Fruit fly (Drosophila melanogaster): ENCODE data around the gene Obp22a.

Obp22a gene

dm6 chr2L:2037551-2038252 is 45.7 kb upstream of the Obp22a start (continued):
- TF ChIP-seq sug (tag; optimal IDR thresholded peaks at IDR 0.05) (peak; percentile 26), CG17328 (GFP tag; IDR thresholded peaks at IDR 0.05) (0 out of 2 replicates have a peak, but pooled peaks have one; percentile 8), Bteb2 (GFP tag; optimal IDR thresholded peaks at IDR 0.05) (no peak), ro (GFP tag; IDR thresholded peaks at IDR 0.05) (no peak), GATAe (GFP tag; conservative IDR thresholded peaks at IDR 0.05) (no peak), CG12659 (GFP tag; optimal IDR thresholded peaks at IDR 0.05) (peak; percentile 76), HmgZ (tag; optimal IDR thresholded peaks at IDR 0.05) (peak; percentile 82), kah (GFP tag; optimal IDR thresholded peaks at IDR 0.05) (no peak), CG34376 (GFP tag; optimal IDR thresholded peaks at IDR 0.05) (no peak), CG9215 (GFP tag; IDR thresholded peaks at IDR 0.05) (no peak), CG4730 (GFP tag; IDR thresholded peaks at IDR 0.05) (no peak), CG11560 (tag; IDR thresholded peaks at IDR 0.05) (peak; percentile 62; the same call in 2 of the 3 replicates), CG10267 (tag; optimal IDR thresholded peaks at IDR 0.05) (peak; percentile 59), CrebB (tag; optimal IDR thresholded peaks at IDR 0.05) (no peak), trh (GFP tag; optimal IDR thresholded peaks at IDR 0.05) (no peak), CG10654 (GFP tag; optimal IDR thresholded peaks at IDR 0.05) (peak; percentile 2), hkb (optimal IDR thresholded peaks at IDR 0.05) (peak; percentile 44), hkb (GFP tag; IDR thresholded peaks at IDR 0.05) (no peak), Lpt (GFP tag; optimal IDR thresholded peaks at IDR 0.05) (no peak), eyg (GFP tag; optimal IDR thresholded peaks at IDR 0.05) (no peak), Oaz (GFP tag; IDR thresholded peaks at IDR 0.05) (no peak), CG12769 (tag; optimal IDR thresholded peaks at IDR 0.05) (peak; percentile 55), crp (GFP tag; optimal IDR thresholded peaks at IDR 0.05) (peak in 1 of 2 experiments; percentile 58), CG1602 (GFP tag; optimal IDR thresholded peaks at IDR 0.05) (no peak), CG31224 (GFP tag; IDR thresholded peaks at IDR 0.05) (no peak), emc (GFP tag; optimal IDR thresholded peaks at IDR 0.05) (no peak), CG12391 (tag; optimal IDR thresholded peaks at IDR 0.05) (peak; percentile 21), dati (GFP tag; IDR thresholded peaks at IDR 0.05) (no peak), CG18619 (GFP tag; optimal IDR thresholded peaks at IDR 0.05) (no peak), ara (GFP tag; IDR thresholded peaks at IDR 0.05) (no peak), esg (GFP tag; conservative IDR thresholded peaks at IDR 0.05) (no peak), fd64A (GFP tag; optimal IDR thresholded peaks at IDR 0.05) (no peak), sd (tag; optimal IDR thresholded peaks at IDR 0.05) (peak; percentile 54), Dfd (GFP tag; optimal IDR thresholded peaks at IDR 0.05) (no peak), CG14441 (GFP tag; IDR thresholded peaks at IDR 0.05) (0 out of 2 replicates have a peak, but pooled peaks have one; percentile 27), da (GFP tag; optimal IDR thresholded peaks at IDR 0.05) (no peak), CG7556 (GFP tag; optimal IDR thresholded peaks at IDR 0.05) (no peak), CG8924 (tag; optimal IDR thresholded peaks at IDR 0.05) (no peak), Bdp1 (GFP tag; optimal IDR thresholded peaks at IDR 0.05) (peak; percentile 55), CG32772 (GFP tag; IDR thresholded peaks at IDR 0.05) (no peak), dpn (GFP tag; optimal IDR thresholded peaks at IDR 0.05) (peak; percentile 13 to 38), CG12155 (GFP tag; optimal IDR thresholded peaks at IDR 0.05) (peak; percentile 46), so (GFP tag; IDR thresholded peaks at IDR 0.05) (no peak), dm (GFP tag; optimal IDR thresholded peaks at IDR 0.05) (peak; percentile 72), CG1603 (tag; optimal IDR thresholded peaks at IDR 0.05) (peak; percentile 95), dmrt11E (tag; optimal IDR thresholded peaks at IDR 0.05) (no peak), dan (GFP tag; IDR thresholded peaks at IDR 0.05) (no peak), gcm2 (GFP tag; optimal IDR thresholded peaks at IDR 0.05) (no peak), CkIIα-i1 (GFP tag; IDR thresholded peaks at IDR 0.05) (no peak), CG3995 (GFP tag; optimal IDR thresholded peaks at IDR 0.05) (no peak), z (GFP tag; IDR thresholded peaks at IDR 0.05) (no peak), HLH54F (GFP tag; optimal IDR thresholded peaks at IDR 0.05) (peak; percentile 23)

Measured in whole organism, embryonic.